Worm (Caenorhabditis elegans) whole organism, L3 larva: ENCODE results near the gene F32D8.4.

Experiments used
- R02D3.7 ChIP-seq: fragments of 150-350 bp; optimal IDR thresholded peaks from 2 replicates; lab custom pipeline; 2014; ENCODE audit warnings: missing biosample characterization, missing genetic modification characterization
- ZK546.5 ChIP-seq: sonication (generic microtip); optimal IDR thresholded peaks from 2 replicates; lab custom pipeline; 2017; ENCODE audit warnings: missing biosample characterization, missing genetic modification characterization
- ama-1 ChIP-seq: fragments of 150-350 bp; optimal IDR thresholded peaks from 2 replicates; lab custom pipeline; 2018
- ceh-16 ChIP-seq: sonication (generic microtip); optimal IDR thresholded peaks from 2 replicates; lab custom pipeline; 2017; ENCODE audit warnings: missing biosample characterization, missing genetic modification characterization
- ceh-28 ChIP-seq: fragments of 150-350 bp; optimal IDR thresholded peaks from 2 replicates; lab custom pipeline; 2014; ENCODE audit warnings: missing biosample characterization, missing genetic modification reagents, missing genetic modification characterization
- ceh-82 ChIP-seq: fragments of 150-350 bp; optimal IDR thresholded peaks from 2 replicates; lab custom pipeline; 2014; ENCODE audit warnings: missing biosample characterization, missing genetic modification characterization
- ceh-9 ChIP-seq: sonication (generic microtip); optimal IDR thresholded peaks from 2 replicates; lab custom pipeline; 2018; ENCODE audit warnings: missing biosample characterization, missing genetic modification characterization
- daf-12 ChIP-seq: fragments of 150-350 bp; optimal IDR thresholded peaks from 2 replicates; lab custom pipeline; 2014; ENCODE audit warnings: missing biosample characterization, missing genetic modification reagents, missing genetic modification characterization
- egl-27 ChIP-seq: sonication (generic microtip); optimal IDR thresholded peaks from 4 replicates; lab custom pipeline; 2017; ENCODE audit warnings: missing biosample characterization, missing genetic modification reagents, missing genetic modification characterization
- egl-5 ChIP-seq: fragments of 150-350 bp; optimal IDR thresholded peaks from 2 replicates; lab custom pipeline; 2017; ENCODE audit warnings: missing biosample characterization, missing genetic modification reagents, missing genetic modification characterization, inconsistent platforms
- elt-1 ChIP-seq: fragments of 150-350 bp; optimal IDR thresholded peaks from 2 replicates; lab custom pipeline; 2014; ENCODE audit warnings: missing biosample characterization, missing genetic modification characterization
- elt-2 ChIP-seq: sonication (generic microtip); optimal IDR thresholded peaks from 2 replicates; lab custom pipeline; 2016; ENCODE audit warnings: missing genetic modification reagents, mild to moderate bottlenecking, missing genetic modification characterization, missing compliant biosample characterization
- eor-1 ChIP-seq, 2 experiments: fragments of 150-350 bp; optimal IDR thresholded peaks; 2 replicates each; lab custom pipeline; 2014 to 2018; ENCODE audit warnings: missing biosample characterization in 2 of 2, missing genetic modification characterization in 2 of 2
- fkh-10 ChIP-seq: sonication (generic microtip); optimal IDR thresholded peaks from 2 replicates; lab custom pipeline; 2017; ENCODE audit warnings: missing biosample characterization, missing genetic modification reagents, missing genetic modification characterization
- fkh-2 ChIP-seq: fragments of 150-350 bp; optimal IDR thresholded peaks from 2 replicates; lab custom pipeline; 2014; ENCODE audit warnings: missing biosample characterization, missing genetic modification reagents, missing genetic modification characterization
- fos-1 ChIP-seq: fragments of 150-350 bp; optimal IDR thresholded peaks from 2 replicates; lab custom pipeline; 2014; ENCODE audit warnings: missing biosample characterization, missing genetic modification characterization
- hmg-11 ChIP-seq: sonication (generic microtip); optimal IDR thresholded peaks from 2 replicates; lab custom pipeline; 2016; ENCODE audit warnings: missing genetic modification characterization, missing compliant biosample characterization
- jun-1 ChIP-seq: fragments of 150-350 bp; optimal IDR thresholded peaks from 2 replicates; lab custom pipeline; 2014; ENCODE audit warnings: missing biosample characterization, missing genetic modification reagents, missing genetic modification characterization
- lin-15B ChIP-seq: fragments of 150-350 bp; optimal IDR thresholded peaks from 2 replicates; lab custom pipeline; 2014; ENCODE audit warnings: missing biosample characterization, missing genetic modification characterization
- lin-39 ChIP-seq: fragments of 150-350 bp; optimal IDR thresholded peaks from 2 replicates; lab custom pipeline; 2018; ENCODE audit warnings: missing biosample characterization, missing genetic modification reagents, missing genetic modification characterization
- lsy-12 ChIP-seq: sonication (generic microtip); optimal IDR thresholded peaks from 2 replicates; lab custom pipeline; 2016; ENCODE audit warnings: mild to moderate bottlenecking, missing genetic modification characterization, missing compliant biosample characterization
- mdl-1 ChIP-seq: fragments of 150-350 bp; optimal IDR thresholded peaks from 2 replicates; lab custom pipeline; 2014; ENCODE audit warnings: missing biosample characterization, missing genetic modification characterization
- mml-1 ChIP-seq: fragments of 150-350 bp; sonication (generic microtip); optimal IDR thresholded peaks from 3 replicates; lab custom pipeline; 2014; ENCODE audit warnings: missing biosample characterization, missing genetic modification characterization
- nfya-1 ChIP-seq: sonication (generic microtip); optimal IDR thresholded peaks from 2 replicates; lab custom pipeline; 2017; ENCODE audit warnings: missing genetic modification characterization, mild to moderate bottlenecking, missing compliant biosample characterization, antibody characterized with exemption, moderate library complexity; ENCODE audit not compliant: insufficient read depth
- nhr-11 ChIP-seq: fragments of 150-350 bp; optimal IDR thresholded peaks from 2 replicates; lab custom pipeline; 2014; ENCODE audit warnings: missing biosample characterization, missing genetic modification characterization
- nhr-12 ChIP-seq: fragments of 150-350 bp; optimal IDR thresholded peaks from 2 replicates; lab custom pipeline; 2014; ENCODE audit warnings: missing biosample characterization, missing genetic modification characterization
- nhr-23 ChIP-seq: fragments of 150-350 bp; optimal IDR thresholded peaks from 2 replicates; lab custom pipeline; 2014; ENCODE audit warnings: missing biosample characterization, missing genetic modification reagents, missing genetic modification characterization
- nhr-237 ChIP-seq: fragments of 150-350 bp; optimal IDR thresholded peaks from 2 replicates; lab custom pipeline; 2014; ENCODE audit warnings: missing biosample characterization, missing genetic modification characterization
- nhr-25 ChIP-seq: sonication (generic microtip); optimal IDR thresholded peaks from 2 replicates; lab custom pipeline; 2017; ENCODE audit warnings: missing biosample characterization, missing genetic modification characterization
- nhr-28 ChIP-seq: fragments of 150-350 bp; optimal IDR thresholded peaks from 2 replicates; lab custom pipeline; 2014; ENCODE audit warnings: missing biosample characterization, missing genetic modification characterization
- nhr-43 ChIP-seq: sonication (generic microtip); optimal IDR thresholded peaks from 2 replicates; lab custom pipeline; 2016; ENCODE audit warnings: mild to moderate bottlenecking, missing genetic modification characterization, missing compliant biosample characterization; ENCODE audit not compliant: poor library complexity, severe bottlenecking
- nhr-67 ChIP-seq: fragments of 150-350 bp; optimal IDR thresholded peaks from 2 replicates; lab custom pipeline; 2014; ENCODE audit warnings: missing biosample characterization, missing genetic modification characterization
- nhr-76 ChIP-seq: fragments of 150-350 bp; sonication (generic microtip); optimal IDR thresholded peaks from 5 replicates; lab custom pipeline; 2014; ENCODE audit warnings: missing biosample characterization, missing genetic modification characterization
- nhr-77 ChIP-seq: fragments of 150-350 bp; optimal IDR thresholded peaks from 2 replicates; lab custom pipeline; 2014; ENCODE audit warnings: missing biosample characterization, missing genetic modification characterization
- pha-4 ChIP-seq: fragments of 150-350 bp; optimal IDR thresholded peaks from 2 replicates; lab custom pipeline; 2014; ENCODE audit warnings: missing biosample characterization, missing genetic modification reagents, missing genetic modification characterization
- pqm-1 ChIP-seq: fragments of 150-350 bp; optimal IDR thresholded peaks from 2 replicates; lab custom pipeline; 2017; ENCODE audit warnings: missing biosample characterization, missing genetic modification characterization, inconsistent platforms
- sea-2 ChIP-seq: fragments of 150-350 bp; sonication (generic microtip); optimal IDR thresholded peaks from 4 replicates; lab custom pipeline; 2014; ENCODE audit warnings: missing biosample characterization, missing genetic modification reagents, missing genetic modification characterization
- skn-1 ChIP-seq: fragments of 150-350 bp; optimal IDR thresholded peaks from 2 replicates; lab custom pipeline; 2014; ENCODE audit warnings: missing biosample characterization, missing genetic modification characterization
- snpc-4 ChIP-seq: fragments of 150-350 bp; optimal IDR thresholded peaks from 2 replicates; lab custom pipeline; 2014; ENCODE audit warnings: missing biosample characterization, missing genetic modification characterization
- tbx-2 ChIP-seq: sonication (generic microtip); optimal IDR thresholded peaks from 2 replicates; lab custom pipeline; 2016; ENCODE audit warnings: mild to moderate bottlenecking, missing genetic modification characterization, missing compliant biosample characterization
- unc-39 ChIP-seq: sonication (generic microtip); optimal IDR thresholded peaks from 4 replicates; lab custom pipeline; 2017; ENCODE audit warnings: missing biosample characterization, missing genetic modification characterization
- unc-62 ChIP-seq: fragments of 150-350 bp; sonication (generic microtip); optimal IDR thresholded peaks from 4 replicates; lab custom pipeline; 2014; ENCODE audit warnings: missing biosample characterization, missing genetic modification reagents, missing genetic modification characterization
- zag-1 ChIP-seq: fragments of 150-350 bp; optimal IDR thresholded peaks from 2 replicates; lab custom pipeline; 2014; ENCODE audit warnings: missing biosample characterization, missing genetic modification characterization
- ztf-11 ChIP-seq: fragments of 150-350 bp; optimal IDR thresholded peaks from 2 replicates; lab custom pipeline; 2014; ENCODE audit warnings: missing biosample characterization, missing genetic modification characterization
- ztf-4 ChIP-seq: fragments of 150-350 bp; optimal IDR thresholded peaks from 2 replicates; lab custom pipeline; 2014; ENCODE audit warnings: missing biosample characterization, missing genetic modification characterization

The F32D8.4 gene

ce11 chrV:10897106-10897171, 3.6 kb upstream of the F32D8.4 start, which contains the start of gene sec-61.G:
Gene sec-61.G (minus strand): TSS chrV:10897143.
- TF ChIP-seq fkh-10 (GFP tag; lab: Kevin White, UChicago), result no peak
- no peak for TF ChIP-seq ZK546.5
- TF ChIP-seq ceh-16, result no peak
- no peak for TF ChIP-seq sea-2 (GFP tag; lab: Kevin White, UChicago)
- TF ChIP-seq eor-1 (tag; optimal IDR thresholded peaks at IDR 0.05; lab: Kevin White, UChicago), result no peak
- no peak for TF ChIP-seq hmg-11 (tag; lab: Kevin White, UChicago)
- no peak for TF ChIP-seq nfya-1 (tag; lab: Kevin White, UChicago)
- no peak for TF ChIP-seq fos-1 (tag; lab: Kevin White, UChicago)
- no peak for TF ChIP-seq mml-1 (tag; lab: Kevin White, UChicago)
- no peak for TF ChIP-seq skn-1 (tag; lab: Kevin White, UChicago)
- no peak for TF ChIP-seq tbx-2 (tag; lab: Kevin White, UChicago)
- no peak for TF ChIP-seq fkh-2 (tag; lab: Kevin White, UChicago)
- no peak for TF ChIP-seq ceh-82 (tag; lab: Kevin White, UChicago)
- TF ChIP-seq nhr-43 (tag; lab: Kevin White, UChicago), result no peak
- no peak for TF ChIP-seq snpc-4 (tag; lab: Kevin White, UChicago)
- no peak for TF ChIP-seq ceh-9
- TF ChIP-seq elt-1 (tag; lab: Kevin White, UChicago), result no peak
- no peak for TF ChIP-seq daf-12 (tag; lab: Kevin White, UChicago)

ce11 chrV:10896706-10897105, 3.3 kb upstream of the F32D8.4 start:
- TF ChIP-seq nhr-11 (tag; lab: Kevin White, UChicago) (no peak), tbx-2 (tag; lab: Kevin White, UChicago) (no peak), fos-1 (tag; lab: Kevin White, UChicago) (no peak), elt-2 (tag; lab: Kevin White, UChicago) (no peak), R02D3.7 (tag; lab: Kevin White, UChicago) (no peak), jun-1 (tag; lab: Kevin White, UChicago) (no peak), unc-39 (tag; lab: Kevin White, UChicago) (no peak), mml-1 (tag; lab: Kevin White, UChicago) (no peak)

ce11 chrV:10896295-10896694, 2.9 kb upstream of the F32D8.4 start, which contains the start of gene F32D8.13:
Gene F32D8.13 (minus strand): TSS chrV:10896543.
- peak; percentile 5 for TF ChIP-seq nhr-43 (tag; lab: Kevin White, UChicago)
- TF ChIP-seq nhr-12 (tag; lab: Kevin White, UChicago), result no peak
- peak; percentile 18 for TF ChIP-seq nhr-23 (tag; lab: Kevin White, UChicago)
- TF ChIP-seq, all 47 proteins: peak for 2

- peak; percentile 81 for TF ChIP-seq pha-4
- peak; percentile 81 for TF ChIP-seq nfya-1 (tag; lab: Kevin White, UChicago)
- peak; percentile 50 for TF ChIP-seq lsy-12 (tag; lab: Kevin White, UChicago)
- no peak for TF ChIP-seq fkh-2 (tag; lab: Kevin White, UChicago)
- no peak for TF ChIP-seq ztf-11 (tag; lab: Kevin White, UChicago)
- no peak for TF ChIP-seq nhr-67 (tag; lab: Kevin White, UChicago)
- peak; percentile 51 for TF ChIP-seq ceh-28 (tag; lab: Kevin White, UChicago)
- no peak for TF ChIP-seq eor-1 (tag; optimal IDR thresholded peaks at IDR 0.05; lab: Kevin White, UChicago)
- peak; percentile 53 for TF ChIP-seq hmg-11 (tag; lab: Kevin White, UChicago)
- TF ChIP-seq egl-5, result peak; percentile 79
- TF ChIP-seq skn-1 (tag; lab: Kevin White, UChicago), result peak; percentile 50
- TF ChIP-seq nhr-11 (tag; lab: Kevin White, UChicago), result no peak
- no peak for TF ChIP-seq egl-27 (tag; lab: Kevin White, UChicago)
- TF ChIP-seq fkh-10 (GFP tag; lab: Kevin White, UChicago), result no peak
- peak; percentile 91 for TF ChIP-seq nhr-23 (tag; lab: Kevin White, UChicago)
- TF ChIP-seq ZK546.5, result peak; percentile 42
- no peak for TF ChIP-seq zag-1
- TF ChIP-seq nhr-76 (tag; lab: Kevin White, UChicago), result no peak
- TF ChIP-seq nhr-237 (tag; lab: Kevin White, UChicago), result no peak
- TF ChIP-seq ama-1 (lab: Kevin White, UChicago), result peak; percentile 19
- peak; percentile 88 for TF ChIP-seq nhr-25 (tag; lab: Kevin White, UChicago)
- TF ChIP-seq ceh-9, result no peak
- peak; percentile 53 for TF ChIP-seq ztf-4 (tag; lab: Kevin White, UChicago)
- no peak for TF ChIP-seq daf-12 (tag; lab: Kevin White, UChicago)
- TF ChIP-seq lin-39 (tag; lab: Kevin White, UChicago), result peak; percentile 90
- TF ChIP-seq mml-1 (tag; lab: Kevin White, UChicago), result no peak
- TF ChIP-seq nhr-77, result no peak
- TF ChIP-seq ceh-82 (tag; lab: Kevin White, UChicago), result peak; percentile 5
- TF ChIP-seq jun-1 (tag; lab: Kevin White, UChicago), result no peak
- peak; percentile 40 for TF ChIP-seq pqm-1 (tag; lab: Kevin White, UChicago)
- TF ChIP-seq unc-39 (tag; lab: Kevin White, UChicago), result no peak
- TF ChIP-seq snpc-4 (tag; lab: Kevin White, UChicago), result peak; percentile 88
- TF ChIP-seq nhr-12 (tag; lab: Kevin White, UChicago), result no peak
- TF ChIP-seq lin-15B, result peak; percentile 92
- TF ChIP-seq tbx-2 (tag; lab: Kevin White, UChicago), result no peak
- TF ChIP-seq mdl-1 (tag; lab: Kevin White, UChicago), result no peak
- TF ChIP-seq unc-62 (GFP tag; lab: Kevin White, UChicago), result no peak
- TF ChIP-seq nhr-43 (tag; lab: Kevin White, UChicago), result peak; percentile 93
- TF ChIP-seq ceh-16, result no peak
- TF ChIP-seq nhr-28 (tag; lab: Kevin White, UChicago), result no peak
- peak; percentile 65 for TF ChIP-seq elt-1 (tag; lab: Kevin White, UChicago)
Observed at ce11 chrV:10894601-10895000, 1.2 kb upstream of the F32D8.4 start, which contains the start of the genes F32D8.14 and F32D8.5. Gene F32D8.14 (minus strand): TSS chrV:10894788. Gene F32D8.5 (plus strand): TSS chrV:10894800.
